Worm (Caenorhabditis elegans) whole organism, mixed stage, embryonic: Measurements from ENCODE around the gene sri-62.

Experiments used
- elt-3 ChIP-seq: fragments of 150-350 bp; optimal IDR thresholded peaks from 2 replicates; lab custom pipeline; 2014; ENCODE audit warnings: missing biosample characterization, missing genetic modification characterization
- lsy-2 ChIP-seq: fragments of 150-350 bp; optimal IDR thresholded peaks from 2 replicates; lab custom pipeline; 2014; ENCODE audit warnings: missing biosample characterization, missing genetic modification characterization

DNA sequence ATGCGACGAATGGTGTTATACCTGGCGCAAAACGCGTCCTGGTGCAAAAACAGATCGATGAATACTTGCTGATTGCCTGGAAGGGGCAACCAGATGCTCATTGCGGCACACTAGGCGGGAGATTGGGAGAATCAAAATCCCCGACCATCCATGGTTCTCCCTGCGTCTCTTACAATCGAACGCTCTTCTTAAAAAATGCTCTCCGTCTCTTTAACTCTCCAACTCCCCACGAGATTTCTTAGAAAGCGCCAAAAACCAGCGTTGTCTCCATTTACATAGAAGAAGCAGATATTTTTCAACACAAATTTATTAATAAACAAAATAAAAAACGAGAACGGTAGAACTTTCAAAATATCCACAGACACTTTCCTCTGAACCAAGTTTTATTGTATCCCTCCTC, 17.2 kb downstream of the sri-62 start, which contains the start of gene F34D6.1:
- no peak for TF ChIP-seq elt-3 (tag; lab: Kevin White, UChicago)
- TF ChIP-seq lsy-2 (tag; lab: Kevin White, UChicago), result no peak
